Fruit fly (Drosophila melanogaster) whole organism, embryonic: ENCODE results near the gene Muc91C.

Experiments used
- Blimp-1 ChIP-seq: fragments of 200-800 bp; sonication (Bioruptor generic); optimal IDR thresholded peaks from 3 replicates; lab custom pipeline; 2018; ENCODE audit warnings: missing biosample characterization, missing genetic modification characterization, mild to moderate bottlenecking, moderate library complexity, missing genetic modification reagents
- CG10654 ChIP-seq: fragments of 200-800 bp; sonication (Bioruptor generic); optimal IDR thresholded peaks from 2 replicates; lab custom pipeline; 2016; ENCODE audit warnings: missing biosample characterization, missing genetic modification characterization
- CkIIα-i1 ChIP-seq: fragments of 200-800 bp; sonication (Bioruptor generic); IDR thresholded peaks from 2 replicates; pipeline ENCODE4 v1.3.6; 2022; ENCODE audit warnings: missing biosample characterization, missing genetic modification characterization
- Doc2 ChIP-seq: fragments of 200-800 bp; sonication (Bioruptor generic); IDR thresholded peaks from 2 replicates; pipeline ENCODE4 v1.3.6; 2022; ENCODE audit warnings: missing biosample characterization, missing genetic modification characterization
- Drgx ChIP-seq: fragments of 200-800 bp; sonication (Bioruptor generic); IDR thresholded peaks from 2 replicates; pipeline ENCODE4 v1.3.6; 2022; ENCODE audit warnings: missing biosample characterization, missing genetic modification characterization
- Kr ChIP-seq: fragments of 200-800 bp; sonication (Bioruptor generic); optimal IDR thresholded peaks from 2 replicates; lab custom pipeline; 2017; ENCODE audit warnings: missing biosample characterization, mild to moderate bottlenecking, missing genetic modification characterization
- dati ChIP-seq: fragments of 200-800 bp; sonication (Bioruptor generic); IDR thresholded peaks from 2 replicates; pipeline ENCODE4 v1.3.6; 2022; ENCODE audit warnings: missing biosample characterization, missing genetic modification characterization
- kni ChIP-seq: fragments of 200-800 bp; sonication (Bioruptor generic); optimal IDR thresholded peaks from 3 replicates; lab custom pipeline; 2017; ENCODE audit warnings: mild to moderate bottlenecking, missing biosample characterization, missing genetic modification reagents, missing genetic modification characterization
- lmd ChIP-seq: fragments of 200-800 bp; sonication (Bioruptor generic); IDR thresholded peaks from 2 replicates; pipeline ENCODE4 v1.3.6; 2022; ENCODE audit warnings: missing biosample characterization, missing genetic modification characterization
- mam ChIP-seq: fragments of 200-800 bp; sonication (Bioruptor generic); optimal IDR thresholded peaks from 3 replicates; lab custom pipeline; 2016; ENCODE audit warnings: missing biosample characterization, missing genetic modification characterization
- nom ChIP-seq: fragments of 200-800 bp; sonication (Bioruptor generic); optimal IDR thresholded peaks from 2 replicates; lab custom pipeline; 2017; ENCODE audit warnings: missing biosample characterization, missing genetic modification characterization, mild to moderate bottlenecking, moderate library complexity, missing genetic modification reagents
- psq ChIP-seq: fragments of 200-800 bp; sonication (Bioruptor generic); optimal IDR thresholded peaks from 2 replicates; lab custom pipeline; 2017; ENCODE audit warnings: missing biosample characterization, missing genetic modification characterization

- TF ChIP-seq Drgx (GFP tag; lab: Robert Waterston, UW) (no peak), lmd (GFP tag; lab: Robert Waterston, UW) (no peak), Kr (GFP tag; lab: Kevin White, UChicago) (no peak), kni (GFP tag; lab: Kevin White, UChicago) (no peak), psq (no peak), nom (GFP tag; lab: Kevin White, UChicago) (no peak), dati (GFP tag; lab: Robert Waterston, UW) (no peak), CkIIα-i1 (no peak), Doc2 (GFP tag; lab: Robert Waterston, UW) (no peak), CG10654 (no peak), Blimp-1 (GFP tag; lab: Kevin White, UChicago) (no peak), mam (GFP tag; lab: Kevin White, UChicago) (no peak)
These were observed 48.9 kb downstream of the Muc91C start for dm6 chr3R:18643646-18644045.
